Fruit fly (Drosophila melanogaster) whole organism, embryonic: ENCODE results near the gene CG17127.

ENCODE experiments used
- Atf-2 ChIP-seq: fragments of 200-800 bp; sonication (Bioruptor generic); optimal IDR thresholded peaks from 2 replicates; lab custom pipeline; 2016; ENCODE audit warnings: missing biosample characterization, missing genetic modification characterization
- BtbVII ChIP-seq: fragments of 200-800 bp; sonication (Bioruptor generic); optimal IDR thresholded peaks from 3 replicates; lab custom pipeline; 2017; ENCODE audit warnings: missing biosample characterization, mild to moderate bottlenecking, missing genetic modification characterization
- CG10209 ChIP-seq: fragments of 200-800 bp; sonication (Bioruptor generic); optimal IDR thresholded peaks from 3 replicates; lab custom pipeline; 2017; ENCODE audit warnings: missing biosample characterization, mild to moderate bottlenecking, missing genetic modification characterization, missing genetic modification reagents
- CG11247 ChIP-seq: fragments of 200-800 bp; sonication (Bioruptor generic); IDR thresholded peaks from 2 replicates; pipeline ENCODE4 v1.3.6; 2022; ENCODE audit warnings: missing biosample characterization, missing genetic modification characterization
- CG11696 ChIP-seq: fragments of 200-800 bp; sonication (Bioruptor generic); IDR thresholded peaks from 2 replicates; pipeline ENCODE4 v1.3.6; 2022; ENCODE audit warnings: missing biosample characterization, missing genetic modification characterization
- CG16863 ChIP-seq: fragments of 200-800 bp; sonication (Bioruptor generic); optimal IDR thresholded peaks from 3 replicates; lab custom pipeline; 2016; ENCODE audit warnings: missing biosample characterization, missing genetic modification characterization
- CG17802 ChIP-seq: fragments of 200-800 bp; sonication (Bioruptor generic); optimal IDR thresholded peaks from 2 replicates; lab custom pipeline; 2018; ENCODE audit warnings: missing biosample characterization, mild to moderate bottlenecking, missing genetic modification characterization, moderate library complexity
- CG17829 ChIP-seq: fragments of 200-800 bp; optimal IDR thresholded peaks from 2 replicates; lab custom pipeline; 2019; ENCODE audit warnings: missing biosample characterization, mild to moderate bottlenecking, missing genetic modification characterization, moderate library complexity
- CG17912 ChIP-seq: fragments of 200-800 bp; sonication (Bioruptor generic); optimal IDR thresholded peaks from 2 replicates; lab custom pipeline; 2018; ENCODE audit warnings: missing biosample characterization, mild to moderate bottlenecking, missing genetic modification characterization
- CG18476 ChIP-seq: fragments of 200-800 bp; sonication (Bioruptor generic); optimal IDR thresholded peaks from 2 replicates; lab custom pipeline; 2016; ENCODE audit warnings: missing biosample characterization, mild to moderate bottlenecking, missing genetic modification characterization
- CG2712 ChIP-seq: fragments of 200-800 bp; optimal IDR thresholded peaks from 3 replicates; lab custom pipeline; 2019; ENCODE audit warnings: missing biosample characterization, mild to moderate bottlenecking, missing genetic modification characterization, moderate library complexity
- CG2875 ChIP-seq: fragments of 200-800 bp; sonication (Bioruptor generic); optimal IDR thresholded peaks from 2 replicates; lab custom pipeline; 2017; ENCODE audit warnings: missing biosample characterization, mild to moderate bottlenecking, missing genetic modification characterization, missing genetic modification reagents
- CG30020 ChIP-seq: fragments of 200-800 bp; optimal IDR thresholded peaks from 2 replicates; lab custom pipeline; 2019; ENCODE audit warnings: missing biosample characterization, mild to moderate bottlenecking, missing genetic modification characterization, moderate library complexity
- CG31388 ChIP-seq: fragments of 200-800 bp; sonication (Bioruptor generic); optimal IDR thresholded peaks from 2 replicates; lab custom pipeline; 2016; ENCODE audit warnings: missing biosample characterization, missing genetic modification characterization
- CG31441 ChIP-seq: fragments of 200-800 bp; sonication (Bioruptor generic); IDR thresholded peaks from 2 replicates; pipeline ENCODE4 v1.3.6; 2022; ENCODE audit warnings: missing biosample characterization, missing genetic modification characterization
- CG33557 ChIP-seq: fragments of 200-800 bp; sonication (Bioruptor generic); optimal IDR thresholded peaks from 2 replicates; lab custom pipeline; 2019; ENCODE audit warnings: missing biosample characterization, mild to moderate bottlenecking, missing genetic modification characterization, moderate library complexity
- CG4820 ChIP-seq: fragments of 200-800 bp; sonication (Bioruptor generic); optimal IDR thresholded peaks from 3 replicates; lab custom pipeline; 2016; ENCODE audit warnings: missing biosample characterization, missing genetic modification characterization
- CG6765 ChIP-seq: fragments of 200-800 bp; sonication (Bioruptor generic); optimal IDR thresholded peaks from 3 replicates; lab custom pipeline; 2017; ENCODE audit warnings: missing biosample characterization, mild to moderate bottlenecking, missing genetic modification characterization
- CG7372 ChIP-seq: fragments of 200-800 bp; sonication (Bioruptor generic); IDR thresholded peaks from 2 replicates; pipeline ENCODE4 v1.3.6; 2022; ENCODE audit warnings: missing biosample characterization, missing genetic modification characterization
- CG8359 ChIP-seq: fragments of 200-800 bp; sonication (Bioruptor generic); optimal IDR thresholded peaks from 2 replicates; lab custom pipeline; 2017; ENCODE audit warnings: missing biosample characterization, mild to moderate bottlenecking, missing genetic modification characterization, borderline replicate concordance
- Dfd ChIP-seq, 2 experiments: fragments of >200 bp; optimal IDR thresholded peaks; 2 replicates each; lab custom pipeline; 2017; ENCODE audit warnings: missing biosample characterization in 2 of 2, missing genetic modification characterization in 2 of 2
- H15 ChIP-seq: fragments of 200-800 bp; sonication (Bioruptor generic); IDR thresholded peaks from 3 replicates; pipeline ENCODE4 v1.3.6; 2022; ENCODE audit warnings: missing biosample characterization, missing genetic modification characterization
- HLH54F ChIP-seq: fragments of 200-800 bp; sonication (Bioruptor generic); optimal IDR thresholded peaks from 3 replicates; lab custom pipeline; 2016; ENCODE audit warnings: missing biosample characterization, missing genetic modification characterization
- Jarid2 ChIP-seq: fragments of 200-800 bp; sonication (Bioruptor generic); optimal IDR thresholded peaks from 3 replicates; lab custom pipeline; 2017; ENCODE audit warnings: mild to moderate bottlenecking, missing biosample characterization, missing genetic modification reagents, missing genetic modification characterization
- MTF-1 ChIP-seq: fragments of 200-800 bp; sonication (Bioruptor generic); optimal IDR thresholded peaks from 2 replicates; lab custom pipeline; 2018; ENCODE audit warnings: missing biosample characterization, mild to moderate bottlenecking, missing genetic modification characterization, borderline replicate concordance
- Max ChIP-seq: fragments of 200-800 bp; sonication (Bioruptor generic); optimal IDR thresholded peaks from 2 replicates; lab custom pipeline; 2016; ENCODE audit warnings: missing biosample characterization, mild to moderate bottlenecking, missing genetic modification characterization
- NfI ChIP-seq: fragments of 200-800 bp; sonication (Bioruptor generic); optimal IDR thresholded peaks from 3 replicates; lab custom pipeline; 2018; ENCODE audit warnings: missing biosample characterization, mild to moderate bottlenecking, missing genetic modification characterization, moderate library complexity
- Sry-δ ChIP-seq: fragments of 200-800 bp; sonication (Bioruptor generic); optimal IDR thresholded peaks from 2 replicates; lab custom pipeline; 2016; ENCODE audit warnings: missing biosample characterization, missing genetic modification characterization
- Taf1 ChIP-seq: fragments of 200-800 bp; sonication (Bioruptor generic); IDR thresholded peaks from 2 replicates; pipeline ENCODE4 v1.3.6; 2022; ENCODE audit warnings: missing biosample characterization, missing genetic modification characterization
- az2 ChIP-seq: fragments of 200-800 bp; sonication (Bioruptor generic); optimal IDR thresholded peaks from 3 replicates; lab custom pipeline; 2016; ENCODE audit warnings: missing biosample characterization, missing genetic modification characterization
- btn ChIP-seq: fragments of 200-800 bp; sonication (Bioruptor generic); optimal IDR thresholded peaks from 2 replicates; lab custom pipeline; 2016; ENCODE audit warnings: missing biosample characterization, missing genetic modification characterization
- crp ChIP-seq, 2 experiments: fragments of 200-800 bp; sonication (Bioruptor generic); optimal IDR thresholded peaks; 2 replicates in 1 of 2; 3 replicates in 1 of 2; lab custom pipeline; 2017; ENCODE audit warnings: missing biosample characterization in 2 of 2, missing genetic modification characterization in 2 of 2, mild to moderate bottlenecking in 1 of 2, moderate library complexity in 1 of 2
- dmrt11E ChIP-seq: fragments of 200-800 bp; sonication (Bioruptor generic); optimal IDR thresholded peaks from 3 replicates; lab custom pipeline; 2018; ENCODE audit warnings: missing biosample characterization, mild to moderate bottlenecking, missing genetic modification characterization, moderate library complexity
- dpn ChIP-seq, 2 experiments: fragments of 200-800 bp; sonication (Bioruptor generic); optimal IDR thresholded peaks; 3 replicates each; lab custom pipeline; 2016; ENCODE audit warnings: missing biosample characterization in 2 of 2, missing genetic modification characterization in 2 of 2
- fd102C ChIP-seq: fragments of 200-800 bp; sonication (Bioruptor generic); optimal IDR thresholded peaks from 2 replicates; lab custom pipeline; 2018; ENCODE audit warnings: missing biosample characterization, mild to moderate bottlenecking, missing genetic modification characterization, moderate library complexity
- fu2 ChIP-seq: fragments of 200-800 bp; sonication (Bioruptor generic); optimal IDR thresholded peaks from 2 replicates; lab custom pipeline; 2016; ENCODE audit warnings: missing biosample characterization, missing genetic modification characterization
- mam ChIP-seq: fragments of 200-800 bp; sonication (Bioruptor generic); optimal IDR thresholded peaks from 3 replicates; lab custom pipeline; 2016; ENCODE audit warnings: missing biosample characterization, missing genetic modification characterization
- mirr ChIP-seq: fragments of 200-800 bp; sonication (Bioruptor generic); optimal IDR thresholded peaks from 3 replicates; lab custom pipeline; 2018; ENCODE audit warnings: missing biosample characterization, mild to moderate bottlenecking, missing genetic modification characterization
- nerfin-1 ChIP-seq: fragments of 200-800 bp; sonication (Bioruptor generic); optimal IDR thresholded peaks from 3 replicates; lab custom pipeline; 2019; ENCODE audit warnings: missing biosample characterization, mild to moderate bottlenecking, missing genetic modification characterization, moderate library complexity
- pnt ChIP-seq: fragments of 200-800 bp; sonication (Bioruptor generic); optimal IDR thresholded peaks from 3 replicates; lab custom pipeline; 2016; ENCODE audit warnings: missing biosample characterization, missing genetic modification characterization
- sim ChIP-seq: fragments of 200-800 bp; sonication (Bioruptor generic); IDR thresholded peaks from 2 replicates; pipeline ENCODE4 v1.3.6; 2022; ENCODE audit warnings: missing biosample characterization, missing genetic modification characterization
- slbo ChIP-seq: fragments of 200-800 bp; sonication (Bioruptor generic); IDR thresholded peaks from 2 replicates; pipeline ENCODE4 v1.3.6; 2022; ENCODE audit warnings: missing biosample characterization, missing genetic modification characterization
- toy ChIP-seq: fragments of 200-800 bp; sonication (Bioruptor generic); IDR thresholded peaks from 2 replicates; pipeline ENCODE4 v1.3.6; 2022; ENCODE audit warnings: missing biosample characterization, missing genetic modification characterization
- trem ChIP-seq: fragments of 200-800 bp; optimal IDR thresholded peaks from 3 replicates; lab custom pipeline; 2019; ENCODE audit warnings: missing biosample characterization, mild to moderate bottlenecking, missing genetic modification characterization, moderate library complexity

The CG17127 gene

dm6 chr2L:10800877-10801719 lies 30.4 kb downstream of the CG17127 start, which contains the start of gene CG31869 (continued):
- TF ChIP-seq CG17912 (GFP tag; lab: Kevin White, UChicago) (no peak), nerfin-1 (tag; lab: Kevin White, UChicago) (no peak), BtbVII (GFP tag; lab: Kevin White, UChicago) (no peak), mirr (GFP tag; lab: Kevin White, UChicago) (no peak), CG8359 (GFP tag; lab: Kevin White, UChicago) (no peak), Dfd (GFP tag; optimal IDR thresholded peaks at IDR 0.05; lab: Kevin White, UChicago) (no peak), CG2875 (no peak), Atf-2 (GFP tag; lab: Kevin White, UChicago) (no peak), crp (GFP tag; optimal IDR thresholded peaks at IDR 0.05; lab: Kevin White, UChicago) (no peak), dmrt11E (tag; lab: Kevin White, UChicago) (no peak), fd102C (GFP tag; lab: Kevin White, UChicago) (no peak), CG11696 (GFP tag; lab: Robert Waterston, UW) (no peak), dpn (GFP tag; optimal IDR thresholded peaks at IDR 0.05; lab: Kevin White, UChicago) (no peak), sim (GFP tag; lab: Robert Waterston, UW) (no peak), H15 (no peak), Jarid2 (GFP tag; lab: Kevin White, UChicago) (peak; percentile 79), pnt (GFP tag; lab: Kevin White, UChicago) (no peak), slbo (GFP tag; lab: Robert Waterston, UW) (peak; percentile 61), CG31388 (GFP tag; lab: Kevin White, UChicago) (no peak), Taf1 (GFP tag; lab: Robert Waterston, UW) (no peak), CG11247 (GFP tag; lab: Robert Waterston, UW) (no peak), MTF-1 (GFP tag; lab: Kevin White, UChicago) (no peak), mam (GFP tag; lab: Kevin White, UChicago) (no peak), Max (GFP tag; lab: Kevin White, UChicago) (no peak), btn (GFP tag; lab: Kevin White, UChicago) (no peak), CG16863 (GFP tag; lab: Kevin White, UChicago) (no peak), CG7372 (GFP tag; lab: Robert Waterston, UW) (0 out of 2 replicates have a peak, but pooled peaks have one; percentile 17), az2 (GFP tag; lab: Kevin White, UChicago) (no peak), fu2 (GFP tag; lab: Kevin White, UChicago) (no peak), NfI (no peak), HLH54F (no peak), CG18476 (GFP tag; lab: Kevin White, UChicago) (no peak), CG4820 (GFP tag; lab: Kevin White, UChicago) (no peak), CG31441 (GFP tag; lab: Robert Waterston, UW) (peak; percentile 18; the same call in 1 of the 2 replicates), CG6765 (no peak), CG17829 (no peak), CG17802 (tag; lab: Kevin White, UChicago) (no peak), CG33557 (GFP tag; lab: Kevin White, UChicago) (no peak), toy (no peak), CG30020 (tag; lab: Kevin White, UChicago) (no peak), trem (tag; lab: Kevin White, UChicago) (no peak), CG10209 (GFP tag; lab: Kevin White, UChicago) (no peak), Sry-δ (GFP tag; lab: Kevin White, UChicago) (no peak), CG2712 (tag; lab: Kevin White, UChicago) (no peak)
